Worm (Caenorhabditis elegans): ENCODE data around the gene clec-59.

- TF ChIP-seq unc-39 (tag; optimal IDR thresholded peaks at IDR 0.05) (no peak), ama-1 (optimal IDR thresholded peaks at IDR 0.05) (no peak), lin-39 (tag; optimal IDR thresholded peaks at IDR 0.05) (no peak), gmeb-1 (tag; optimal IDR thresholded peaks at IDR 0.05) (no peak), ztf-4 (tag; optimal IDR thresholded peaks at IDR 0.05) (no peak), nhr-25 (tag; optimal IDR thresholded peaks at IDR 0.05) (no peak), aly-2 (tag; optimal IDR thresholded peaks at IDR 0.05) (no peak), unc-62 (GFP tag; optimal IDR thresholded peaks at IDR 0.05) (no peak), lsy-2 (tag; optimal IDR thresholded peaks at IDR 0.05) (no peak), nhr-21 (tag; optimal IDR thresholded peaks at IDR 0.05) (no peak)
Observed at ce11 chrII:10523031-10523430, 43.8 kb upstream of the clec-59 start.

Measured in whole organism, L2 larva.